Worm (Caenorhabditis elegans) whole organism, late embryonic: ENCODE data around the gene F59B10.3.

Experiments used
- C38D4.7 ChIP-seq: fragments of 200-800 bp; sonication (Bioruptor generic); optimal IDR thresholded peaks from 2 replicates; lab custom pipeline; 2018; ENCODE audit warnings: mild to moderate bottlenecking, missing genetic modification characterization, moderate library complexity, missing compliant biosample characterization
- F13H6.1 ChIP-seq: sonication (generic microtip); optimal IDR thresholded peaks from 2 replicates; lab custom pipeline; 2016; ENCODE audit warnings: missing genetic modification characterization, missing compliant biosample characterization
- K02D7.2 ChIP-seq: sonication (generic microtip); optimal IDR thresholded peaks from 2 replicates; lab custom pipeline; 2017; ENCODE audit warnings: mild to moderate bottlenecking, missing genetic modification characterization, missing compliant biosample characterization
- K09A11.1 ChIP-seq: sonication (generic microtip); optimal IDR thresholded peaks from 2 replicates; lab custom pipeline; 2017; ENCODE audit warnings: antibody characterized with exemption, mild to moderate bottlenecking, missing genetic modification characterization, missing compliant biosample characterization; ENCODE audit not compliant: insufficient read depth
- T23F11.4 ChIP-seq: fragments of 200-800 bp; sonication (Bioruptor generic); optimal IDR thresholded peaks from 2 replicates; lab custom pipeline; 2018; ENCODE audit warnings: mild to moderate bottlenecking, missing genetic modification characterization, missing compliant biosample characterization
- Y22D7AL.16 ChIP-seq: sonication (generic microtip); optimal IDR thresholded peaks from 2 replicates; lab custom pipeline; 2016; ENCODE audit warnings: missing genetic modification characterization, missing compliant biosample characterization
- ahr-1 ChIP-seq: sonication (generic microtip); optimal IDR thresholded peaks from 2 replicates; lab custom pipeline; 2016; ENCODE audit warnings: missing genetic modification characterization, missing compliant biosample characterization
- ama-1 ChIP-seq: fragments of 150-350 bp; optimal IDR thresholded peaks from 2 replicates; lab custom pipeline; 2014
- ceh-14 ChIP-seq: sonication (generic microtip); optimal IDR thresholded peaks from 2 replicates; lab custom pipeline; 2016; ENCODE audit warnings: missing genotype, missing genetic modification characterization, missing compliant biosample characterization
- ceh-19 ChIP-seq: fragments of 200-800 bp; sonication (Bioruptor generic); optimal IDR thresholded peaks from 2 replicates; lab custom pipeline; 2018; ENCODE audit warnings: mild to moderate bottlenecking, missing genetic modification characterization, missing compliant biosample characterization
- ceh-2 ChIP-seq: sonication (generic microtip); optimal IDR thresholded peaks from 2 replicates; lab custom pipeline; 2016; ENCODE audit warnings: missing genotype, missing genetic modification characterization, missing compliant biosample characterization
- ceh-22 ChIP-seq: sonication (generic microtip); optimal IDR thresholded peaks from 2 replicates; lab custom pipeline; 2017; ENCODE audit warnings: missing biosample characterization, missing genetic modification characterization
- ceh-24 ChIP-seq: sonication (generic microtip); optimal IDR thresholded peaks from 2 replicates; lab custom pipeline; 2016; ENCODE audit warnings: mild to moderate bottlenecking, missing genetic modification characterization, missing compliant biosample characterization
- ceh-30 ChIP-seq: fragments of 150-350 bp; optimal IDR thresholded peaks from 2 replicates; lab custom pipeline; 2014; ENCODE audit warnings: missing biosample characterization, missing genetic modification characterization
- ceh-34 ChIP-seq: sonication (generic microtip); optimal IDR thresholded peaks from 2 replicates; lab custom pipeline; 2016; ENCODE audit warnings: mild to moderate bottlenecking, missing genetic modification characterization, missing compliant biosample characterization
- ceh-45 ChIP-seq: fragments of 200-800 bp; sonication (Bioruptor generic); IDR thresholded peaks from 2 replicates; pipeline ENCODE4 v1.3.6; 2022; ENCODE audit warnings: missing genetic modification reagents, missing genetic modification characterization, missing compliant biosample characterization
- ceh-48 ChIP-seq: sonication (generic microtip); optimal IDR thresholded peaks from 2 replicates; lab custom pipeline; 2016; ENCODE audit warnings: missing genetic modification characterization, inconsistent platforms, missing compliant biosample characterization
- ceh-9 ChIP-seq: sonication (generic microtip); optimal IDR thresholded peaks from 2 replicates; lab custom pipeline; 2016; ENCODE audit warnings: mild to moderate bottlenecking, missing genetic modification characterization, inconsistent platforms, missing compliant biosample characterization
- dmd-4 ChIP-seq: sonication (generic microtip); optimal IDR thresholded peaks from 2 replicates; lab custom pipeline; 2016; ENCODE audit warnings: borderline replicate concordance, missing genetic modification characterization, missing compliant biosample characterization
- elt-2 ChIP-seq: sonication (generic microtip); optimal IDR thresholded peaks from 2 replicates; lab custom pipeline; 2016; ENCODE audit warnings: missing genetic modification reagents, missing genetic modification characterization, missing compliant biosample characterization
- elt-4 ChIP-seq: sonication (generic microtip); optimal IDR thresholded peaks from 2 replicates; lab custom pipeline; 2016; ENCODE audit warnings: missing genetic modification characterization, missing compliant biosample characterization
- ets-4 ChIP-seq: sonication (generic microtip); optimal IDR thresholded peaks from 2 replicates; lab custom pipeline; 2016; ENCODE audit warnings: missing genetic modification characterization, missing compliant biosample characterization
- fax-1 ChIP-seq: sonication (generic microtip); optimal IDR thresholded peaks from 2 replicates; lab custom pipeline; 2016; ENCODE audit warnings: missing genotype, missing genetic modification characterization, missing compliant biosample characterization
- fkh-10 ChIP-seq: fragments of 150-350 bp; optimal IDR thresholded peaks from 2 replicates; lab custom pipeline; 2014; ENCODE audit warnings: missing biosample characterization, missing genetic modification reagents, missing genetic modification characterization
- fkh-6 ChIP-seq: sonication (generic microtip); optimal IDR thresholded peaks from 2 replicates; lab custom pipeline; 2016; ENCODE audit warnings: missing genetic modification characterization, missing compliant biosample characterization
- gmeb-2 ChIP-seq: sonication (generic microtip); optimal IDR thresholded peaks from 2 replicates; lab custom pipeline; 2016; ENCODE audit warnings: missing genetic modification characterization, inconsistent platforms, missing compliant biosample characterization
- hlh-15 ChIP-seq: sonication (generic microtip); optimal IDR thresholded peaks from 2 replicates; lab custom pipeline; 2016; ENCODE audit warnings: missing genetic modification characterization, missing compliant biosample characterization
- hlh-30 ChIP-seq: sonication (generic microtip); optimal IDR thresholded peaks from 2 replicates; lab custom pipeline; 2017; ENCODE audit warnings: antibody characterized with exemption, missing genetic modification characterization, missing compliant biosample characterization; ENCODE audit not compliant: insufficient read depth
- hlh-6 ChIP-seq: sonication (generic microtip); optimal IDR thresholded peaks from 2 replicates; lab custom pipeline; 2016; ENCODE audit warnings: missing genotype, missing genetic modification characterization, missing compliant biosample characterization
- hlh-8 ChIP-seq: sonication (generic microtip); optimal IDR thresholded peaks from 2 replicates; lab custom pipeline; 2016; ENCODE audit warnings: missing genotype, missing genetic modification characterization, missing compliant biosample characterization
- mec-3 ChIP-seq: sonication (generic microtip); optimal IDR thresholded peaks from 2 replicates; lab custom pipeline; 2016; ENCODE audit warnings: borderline replicate concordance, missing genetic modification characterization, missing compliant biosample characterization
- nhr-232 ChIP-seq: sonication (generic microtip); optimal IDR thresholded peaks from 2 replicates; lab custom pipeline; 2016; ENCODE audit warnings: missing genetic modification characterization, missing compliant biosample characterization
- npax-4 ChIP-seq: sonication (generic microtip); optimal IDR thresholded peaks from 2 replicates; lab custom pipeline; 2016; ENCODE audit warnings: missing genetic modification characterization, missing compliant biosample characterization
- odd-2 ChIP-seq: sonication (generic microtip); optimal IDR thresholded peaks from 2 replicates; lab custom pipeline; 2017; ENCODE audit warnings: antibody characterized with exemption, mild to moderate bottlenecking, missing genetic modification characterization, missing compliant biosample characterization
- pha-2 ChIP-seq: sonication (generic microtip); optimal IDR thresholded peaks from 2 replicates; lab custom pipeline; 2017; ENCODE audit warnings: mild to moderate bottlenecking, missing genetic modification characterization, missing compliant biosample characterization
- pha-4 ChIP-seq: fragments of 150-350 bp; optimal IDR thresholded peaks from 2 replicates; lab custom pipeline; 2018; ENCODE audit warnings: missing biosample characterization, missing genetic modification reagents, missing genetic modification characterization
- pqm-1 ChIP-seq: sonication (generic microtip); optimal IDR thresholded peaks from 2 replicates; lab custom pipeline; 2016; ENCODE audit warnings: missing genetic modification characterization, missing compliant biosample characterization
- pros-1 ChIP-seq: fragments of 150-350 bp; optimal IDR thresholded peaks from 2 replicates; lab custom pipeline; 2014; ENCODE audit warnings: missing biosample characterization, missing genetic modification reagents, missing genetic modification characterization
- rnt-1 ChIP-seq: sonication (generic microtip); optimal IDR thresholded peaks from 2 replicates; lab custom pipeline; 2016; ENCODE audit warnings: missing genetic modification characterization, missing compliant biosample characterization
- sdc-2 ChIP-seq: sonication (generic microtip); optimal IDR thresholded peaks from 2 replicates; lab custom pipeline; 2016; ENCODE audit warnings: missing genotype, missing genetic modification characterization, missing compliant biosample characterization
- sox-4 ChIP-seq: sonication (generic microtip); optimal IDR thresholded peaks from 2 replicates; lab custom pipeline; 2017; ENCODE audit warnings: mild to moderate bottlenecking, missing genetic modification characterization, inconsistent platforms, missing compliant biosample characterization
- unc-42 ChIP-seq: sonication (generic microtip); optimal IDR thresholded peaks from 2 replicates; lab custom pipeline; 2016; ENCODE audit warnings: missing genotype, missing genetic modification characterization, missing compliant biosample characterization
- unc-55 ChIP-seq: sonication (generic microtip); optimal IDR thresholded peaks from 2 replicates; lab custom pipeline; 2017; ENCODE audit warnings: missing biosample characterization, missing genetic modification reagents, missing genetic modification characterization

F59B10.3 gene

ce11 chrII:10530907-10531306, 20.6 kb downstream of the F59B10.3 start:
- no peak for TF ChIP-seq ama-1

- TF ChIP-seq pros-1 (tag; lab: Kevin White, UChicago) (no peak), pqm-1 (tag; lab: Kevin White, UChicago) (no peak), fkh-10 (no peak), hlh-30 (tag; lab: Kevin White, UChicago) (no peak), T23F11.4 (no peak), ceh-48 (tag; lab: Kevin White, UChicago) (no peak), pha-4 (tag; lab: Kevin White, UChicago) (no peak), sox-4 (tag; lab: Kevin White, UChicago) (no peak), mec-3 (tag; lab: Kevin White, UChicago) (no peak)
These were observed 21.3 kb downstream of the F59B10.3 start for ce11 chrII:10531604-10532003.

- TF ChIP-seq F13H6.1 (tag; lab: Kevin White, UChicago) (no peak), pha-2 (tag; lab: Kevin White, UChicago) (no peak), K02D7.2 (tag; lab: Kevin White, UChicago) (no peak), Y22D7AL.16 (tag; lab: Kevin White, UChicago) (no peak), ceh-9 (tag; lab: Kevin White, UChicago) (no peak), ceh-22 (no peak), nhr-232 (tag; lab: Kevin White, UChicago) (no peak), ceh-48 (tag; lab: Kevin White, UChicago) (no peak), elt-2 (tag; lab: Kevin White, UChicago) (no peak), C38D4.7 (no peak), ceh-19 (GFP tag; lab: Kevin White, UChicago) (no peak), ceh-14 (no peak), unc-42 (tag; lab: Kevin White, UChicago) (no peak), npax-4 (tag; lab: Kevin White, UChicago) (no peak), hlh-8 (tag; lab: Kevin White, UChicago) (no peak), rnt-1 (tag; lab: Kevin White, UChicago) (no peak), dmd-4 (tag; lab: Kevin White, UChicago) (no peak)
These were observed 23.6 kb downstream of the F59B10.3 start for ce11 chrII:10533985-10534384.

- TF ChIP-seq ceh-19 (GFP tag; lab: Kevin White, UChicago) (no peak), C38D4.7 (no peak), ahr-1 (no peak), unc-55 (GFP tag; lab: Kevin White, UChicago) (no peak), odd-2 (tag; lab: Kevin White, UChicago) (no peak), pha-4 (tag; lab: Kevin White, UChicago) (no peak), K09A11.1 (tag; lab: Kevin White, UChicago) (no peak), gmeb-2 (tag; lab: Kevin White, UChicago) (no peak)
These were observed 27.2 kb downstream of the F59B10.3 start, which contains the start of gene R166.2 for ce11 chrII:10537571-10537970. Gene R166.2, minus strand, starts transcription at chrII:10537671.

- no peak for TF ChIP-seq pha-2 (tag; lab: Kevin White, UChicago)
- TF ChIP-seq ceh-48 (tag; lab: Kevin White, UChicago): no peak
- TF ChIP-seq ceh-22: no peak
- no peak for TF ChIP-seq T23F11.4
- TF ChIP-seq ceh-34 (tag; lab: Kevin White, UChicago): no peak
- peak; percentile 40 for TF ChIP-seq elt-2 (tag; lab: Kevin White, UChicago)
- no peak for TF ChIP-seq fkh-10
- TF ChIP-seq ets-4: peak; percentile 53
- no peak for TF ChIP-seq K09A11.1 (tag; lab: Kevin White, UChicago)
- no peak for TF ChIP-seq ceh-24 (tag; lab: Kevin White, UChicago)
- TF ChIP-seq ceh-30 (tag; lab: Kevin White, UChicago): no peak
- TF ChIP-seq ceh-45 (GFP tag; lab: Robert Waterston, UW): no peak
- no peak for TF ChIP-seq elt-4 (tag; lab: Kevin White, UChicago)
- TF ChIP-seq sdc-2 (tag; lab: Kevin White, UChicago): no peak
- TF ChIP-seq hlh-6 (tag; lab: Kevin White, UChicago): no peak
- no peak for TF ChIP-seq ceh-9 (tag; lab: Kevin White, UChicago)
- TF ChIP-seq fax-1 (tag; lab: Kevin White, UChicago): no peak
- no peak for TF ChIP-seq pqm-1 (tag; lab: Kevin White, UChicago)
- TF ChIP-seq fkh-6: no peak
- no peak for TF ChIP-seq unc-55 (GFP tag; lab: Kevin White, UChicago)
- TF ChIP-seq nhr-232 (tag; lab: Kevin White, UChicago): no peak
- no peak for TF ChIP-seq ceh-14
- TF ChIP-seq hlh-15: no peak
- no peak for TF ChIP-seq hlh-30 (tag; lab: Kevin White, UChicago)
- peak; percentile 85 for TF ChIP-seq ceh-2
- no peak for TF ChIP-seq pros-1 (tag; lab: Kevin White, UChicago)
- peak; percentile 36 for TF ChIP-seq F13H6.1 (tag; lab: Kevin White, UChicago)
- TF ChIP-seq pha-4 (tag; lab: Kevin White, UChicago): no peak
These were observed 27.6 kb downstream of the F59B10.3 start for ce11 chrII:10537988-10538387.
